Worm (Caenorhabditis elegans) whole organism, L4 larva: Measurements from ENCODE around the gene K09C4.5.

ENCODE experiments used
- F26F4.8 ChIP-seq: fragments of 200-800 bp; sonication (Bioruptor generic); conservative IDR thresholded peaks from 2 replicates; pipeline ENCODE4 v1.3.6; 2022; ENCODE audit warnings: missing genetic modification characterization, missing compliant biosample characterization
- F49E8.2 ChIP-seq: sonication (generic microtip); optimal IDR thresholded peaks from 2 replicates; lab custom pipeline; 2016; ENCODE audit warnings: missing compliant biosample characterization, mild to moderate bottlenecking, missing genetic modification characterization, borderline replicate concordance
- R02D3.7 ChIP-seq: fragments of 150-350 bp; sonication (generic microtip); optimal IDR thresholded peaks from 3 replicates; lab custom pipeline; 2014; ENCODE audit warnings: missing biosample characterization, missing genetic modification characterization
- Y105C5A.15 ChIP-seq: fragments of 200-800 bp; sonication (Bioruptor generic); IDR thresholded peaks from 2 replicates; pipeline ENCODE4 v1.3.6; 2022; ENCODE audit warnings: missing genetic modification characterization, missing compliant biosample characterization
- Y75B8A.6 ChIP-seq: fragments of 200-800 bp; sonication (Bioruptor generic); IDR thresholded peaks from 2 replicates; pipeline ENCODE4 v1.3.6; 2022; ENCODE audit warnings: missing genetic modification reagents, missing genetic modification characterization, missing compliant biosample characterization
- aha-1 ChIP-seq: fragments of 150-350 bp; peaks from one replicate; lab custom pipeline; 2014; ENCODE audit warnings: missing biosample characterization, missing genetic modification characterization
- ama-1 ChIP-seq: fragments of 150-350 bp; optimal IDR thresholded peaks from 2 replicates; lab custom pipeline; 2014; ENCODE audit warnings: inconsistent platforms, mixed read lengths
- attf-4 ChIP-seq: sonication (generic microtip); optimal IDR thresholded peaks from 3 replicates; lab custom pipeline; 2017; ENCODE audit warnings: missing biosample characterization, missing genetic modification characterization
- ceh-20 ChIP-seq: fragments of 200-800 bp; sonication (Bioruptor generic); IDR thresholded peaks from 2 replicates; pipeline ENCODE4 v1.3.6; 2022; ENCODE audit warnings: missing genetic modification reagents, missing genetic modification characterization, missing compliant biosample characterization
- ceh-32 ChIP-seq: sonication (generic microtip); optimal IDR thresholded peaks from 2 replicates; lab custom pipeline; 2016; ENCODE audit warnings: mild to moderate bottlenecking, missing genetic modification characterization, missing compliant biosample characterization; ENCODE audit not compliant: poor library complexity
- ces-1 ChIP-seq: fragments of 150-350 bp; sonication (generic microtip); optimal IDR thresholded peaks from 4 replicates; lab custom pipeline; 2014; ENCODE audit warnings: missing biosample characterization, missing genetic modification reagents, missing genetic modification characterization
- cey-2 ChIP-seq: sonication (generic microtip); optimal IDR thresholded peaks from 3 replicates; lab custom pipeline; 2017; ENCODE audit warnings: missing genetic modification characterization, mild to moderate bottlenecking, missing compliant biosample characterization, antibody characterized with exemption, borderline replicate concordance; ENCODE audit not compliant: insufficient read depth
- ctbp-1 ChIP-seq: fragments of 200-800 bp; sonication (Bioruptor generic); IDR thresholded peaks from 2 replicates; pipeline ENCODE4 v1.3.6; 2022; ENCODE audit warnings: missing genetic modification reagents, missing genetic modification characterization, missing compliant biosample characterization
- daf-16 ChIP-seq, 3 experiments: sonication (generic microtip); optimal IDR thresholded peaks; 2 replicates each; lab custom pipeline; 2016 to 2017; ENCODE audit warnings: missing genetic modification characterization in 3 of 3, missing genetic modification reagents in 3 of 3, mild to moderate bottlenecking in 2 of 3, missing compliant biosample characterization in 2 of 3, missing biosample characterization in 1 of 3, moderate library complexity in 1 of 3
- daf-8 ChIP-seq: fragments of 200-800 bp; sonication (Bioruptor generic); IDR thresholded peaks from 2 replicates; pipeline ENCODE4 v1.3.6; 2022; ENCODE audit warnings: missing genetic modification characterization, missing compliant biosample characterization
- dmd-6 ChIP-seq: fragments of 200-800 bp; sonication (Bioruptor generic); IDR thresholded peaks from 2 replicates; pipeline ENCODE4 v1.3.6; 2022; ENCODE audit warnings: missing genetic modification reagents, missing genetic modification characterization, missing compliant biosample characterization
- dmd-9 ChIP-seq: fragments of 200-800 bp; sonication (Bioruptor generic); IDR thresholded peaks from 2 replicates; pipeline ENCODE4 v1.3.6; 2022; ENCODE audit warnings: missing genetic modification reagents, missing genetic modification characterization, missing compliant biosample characterization
- dpl-1 ChIP-seq: fragments of 150-350 bp; optimal IDR thresholded peaks from 2 replicates; lab custom pipeline; 2014; ENCODE audit warnings: missing biosample characterization, missing genetic modification reagents, missing genetic modification characterization
- dve-1 ChIP-seq: sonication (generic microtip); optimal IDR thresholded peaks from 2 replicates; lab custom pipeline; 2017; ENCODE audit warnings: antibody characterized with exemption, mild to moderate bottlenecking, missing genetic modification characterization, missing compliant biosample characterization; ENCODE audit not compliant: insufficient read depth
- gei-8 ChIP-seq: fragments of 200-800 bp; sonication (Bioruptor generic); optimal IDR thresholded peaks from 2 replicates; lab custom pipeline; 2018; ENCODE audit warnings: mild to moderate bottlenecking, missing genetic modification characterization, missing compliant biosample characterization
- hmg-1.1 ChIP-seq: fragments of 200-800 bp; sonication (Bioruptor generic); IDR thresholded peaks from 2 replicates; pipeline ENCODE4 v1.3.6; 2022; ENCODE audit warnings: missing genetic modification reagents, missing genetic modification characterization, missing compliant biosample characterization
- jun-1 ChIP-seq: fragments of 150-350 bp; optimal IDR thresholded peaks from 2 replicates; lab custom pipeline; 2014; ENCODE audit warnings: missing biosample characterization, missing genetic modification reagents, missing genetic modification characterization
- lin-13 ChIP-seq: fragments of 150-350 bp; optimal IDR thresholded peaks from 2 replicates; lab custom pipeline; 2014; ENCODE audit warnings: missing biosample characterization, missing genetic modification reagents, missing genetic modification characterization
- lin-38 ChIP-seq: fragments of 200-800 bp; sonication (Bioruptor generic); IDR thresholded peaks from 2 replicates; pipeline ENCODE4 v1.3.6; 2022; ENCODE audit warnings: missing genetic modification reagents, missing genetic modification characterization, missing compliant biosample characterization
- lir-3 ChIP-seq: sonication (generic microtip); optimal IDR thresholded peaks from 2 replicates; lab custom pipeline; 2016; ENCODE audit warnings: mild to moderate bottlenecking, missing genetic modification characterization, missing compliant biosample characterization
- lsy-2 ChIP-seq, 2 experiments: fragments of 150-350 bp in 1 of 2; sonication (generic microtip) in 1 of 2; optimal IDR thresholded peaks; 2 replicates each; lab custom pipeline; 2014 to 2017; ENCODE audit warnings: missing biosample characterization in 2 of 2, missing genetic modification characterization in 2 of 2
- madf-9 ChIP-seq: fragments of 200-800 bp; sonication (Bioruptor generic); conservative IDR thresholded peaks from 2 replicates; pipeline ENCODE4 v1.3.6; 2022; ENCODE audit warnings: missing genetic modification reagents, missing genetic modification characterization, missing compliant biosample characterization
- mdl-1 ChIP-seq, 2 experiments: fragments of 150-350 bp in 1 of 2; sonication (generic microtip) in 1 of 2; optimal IDR thresholded peaks; 2 replicates each; lab custom pipeline; 2014 to 2017; ENCODE audit warnings: missing biosample characterization in 2 of 2, missing genetic modification characterization in 2 of 2
- nhr-237 ChIP-seq: sonication (generic microtip); optimal IDR thresholded peaks from 2 replicates; lab custom pipeline; 2017; ENCODE audit warnings: missing biosample characterization, missing genetic modification characterization
- nhr-28 ChIP-seq: fragments of 150-350 bp; optimal IDR thresholded peaks from 2 replicates; lab custom pipeline; 2014; ENCODE audit warnings: missing biosample characterization, missing genetic modification characterization
- nhr-76 ChIP-seq: fragments of 150-350 bp; optimal IDR thresholded peaks from 2 replicates; lab custom pipeline; 2014; ENCODE audit warnings: missing biosample characterization, missing genetic modification characterization
- nhr-77 ChIP-seq: fragments of 150-350 bp; optimal IDR thresholded peaks from 2 replicates; lab custom pipeline; 2014; ENCODE audit warnings: missing biosample characterization, missing genetic modification characterization
- pha-4 ChIP-seq, 2 experiments: fragments of 150-350 bp in 1 of 2; fragments of 200-800 bp in 1 of 2; sonication (Bioruptor generic) in 1 of 2; IDR thresholded peaks in 1 of 2; optimal IDR thresholded peaks in 1 of 2; 2 replicates each; pipeline versions ENCODE4 v1.3.6 to Lab custom; 2014 to 2022; ENCODE audit warnings: missing genetic modification characterization in 2 of 2, missing genetic modification reagents in 2 of 2, missing biosample characterization in 1 of 2, missing compliant biosample characterization in 1 of 2
- rbr-2 ChIP-seq: sonication (generic microtip); optimal IDR thresholded peaks from 2 replicates; lab custom pipeline; 2016; ENCODE audit warnings: missing genotype, missing genetic modification characterization, missing compliant biosample characterization
- snpc-4 ChIP-seq: fragments of 150-350 bp; optimal IDR thresholded peaks from 2 replicates; lab custom pipeline; 2014; ENCODE audit warnings: missing biosample characterization, missing genetic modification characterization
- spr-1 ChIP-seq: sonication (generic microtip); optimal IDR thresholded peaks from 2 replicates; lab custom pipeline; 2016; ENCODE audit warnings: mild to moderate bottlenecking, missing genetic modification characterization, missing compliant biosample characterization
- tag-97 ChIP-seq: fragments of 200-800 bp; sonication (Bioruptor generic); IDR thresholded peaks from 2 replicates; pipeline ENCODE4 v1.3.6; 2022; ENCODE audit warnings: missing genetic modification characterization, missing compliant biosample characterization
- unc-130 ChIP-seq: sonication (generic microtip); optimal IDR thresholded peaks from 2 replicates; lab custom pipeline; 2016; ENCODE audit warnings: missing genetic modification reagents, missing genetic modification characterization, missing compliant biosample characterization
- unc-39 ChIP-seq: sonication (generic microtip); optimal IDR thresholded peaks from 2 replicates; lab custom pipeline; 2017; ENCODE audit warnings: missing biosample characterization, missing genetic modification characterization
- zip-2 ChIP-seq: fragments of 150-350 bp; optimal IDR thresholded peaks from 2 replicates; lab custom pipeline; 2014; ENCODE audit warnings: missing biosample characterization, missing genetic modification characterization

Gene K09C4.5

ce11 chrX:3298582-3298981 is 16.2 kb downstream of the K09C4.5 start, which contains the start of gene K09C4.1:
Gene K09C4.1 (plus strand): TSS chrX:3298882.
- TF ChIP-seq gei-8 (no peak), daf-16 (GFP tag; optimal IDR thresholded peaks at IDR 0.05; lab: Kevin White, UChicago) (no peak), daf-16 (tag; optimal IDR thresholded peaks at IDR 0.05; lab: Kevin White, UChicago) (peak; percentile 46), nhr-28 (peak; percentile 26)

- peak; percentile 66 for TF ChIP-seq dmd-6 (GFP tag; lab: Robert Waterston, UW)
- TF ChIP-seq lin-38: no peak
Measured at ce11 chrX:3300582-3300981, 18.2 kb downstream of the K09C4.5 start.

ce11 chrX:3301770-3302169 is 19.3 kb downstream of the K09C4.5 start, which contains the start of gene F11D5.5:
Gene F11D5.5 (plus strand): TSS chrX:3302070.
- TF ChIP-seq lsy-2 (tag; optimal IDR thresholded peaks at IDR 0.05; lab: Kevin White, UChicago): no peak
- TF ChIP-seq unc-130 (GFP tag; lab: Kevin White, UChicago): no peak
- TF ChIP-seq rbr-2 (tag; lab: Kevin White, UChicago): no peak

- 0 out of 2 replicates have a peak, but pooled peaks have one; percentile 8 for TF ChIP-seq dmd-6 (GFP tag; lab: Robert Waterston, UW)
- TF ChIP-seq daf-8 (GFP tag; lab: Robert Waterston, UW): no peak
- no peak for TF ChIP-seq Y75B8A.6 (GFP tag; lab: Robert Waterston, UW)
- TF ChIP-seq, all 104 proteins: peak for 1
Measured at ce11 chrX:3304068-3304467, 21.6 kb downstream of the K09C4.5 start, which contains the start of gene F11D5.7. Gene F11D5.7 (plus strand): TSS chrX:3304368.

ce11 chrX:3306594-3307296 is 24.3 kb downstream of the K09C4.5 start:
- peak; percentile 94 for TF ChIP-seq dmd-6 (GFP tag; lab: Robert Waterston, UW)
- TF ChIP-seq jun-1 (tag; lab: Kevin White, UChicago): no peak
- no peak for TF ChIP-seq ceh-20
- TF ChIP-seq lir-3 (tag; lab: Kevin White, UChicago): no peak
- TF ChIP-seq ama-1: no peak
- TF ChIP-seq daf-8 (GFP tag; lab: Robert Waterston, UW): no peak
- no peak for TF ChIP-seq hmg-1.1
- no peak for TF ChIP-seq gei-8
- TF ChIP-seq lsy-2 (tag; optimal IDR thresholded peaks at IDR 0.05; lab: Kevin White, UChicago): no peak
- TF ChIP-seq Y105C5A.15 (GFP tag; lab: Robert Waterston, UW): no peak
- TF ChIP-seq ces-1: no peak
- TF ChIP-seq dpl-1: no peak
- no peak for TF ChIP-seq F26F4.8
- TF ChIP-seq F49E8.2 (tag; lab: Kevin White, UChicago): no peak
- no peak for TF ChIP-seq pha-4 (GFP tag; IDR thresholded peaks at IDR 0.05; lab: Robert Waterston, UW)
- TF ChIP-seq pha-4 (tag; optimal IDR thresholded peaks at IDR 0.05; lab: Kevin White, UChicago): no peak
- no peak for TF ChIP-seq aha-1 (tag; lab: Kevin White, UChicago)
- TF ChIP-seq cey-2: no peak
- no peak for TF ChIP-seq Y75B8A.6 (GFP tag; lab: Robert Waterston, UW)
- TF ChIP-seq snpc-4 (tag; lab: Kevin White, UChicago): no peak
- TF ChIP-seq ceh-32 (tag; lab: Kevin White, UChicago): no peak
- TF ChIP-seq daf-16 (GFP tag; optimal IDR thresholded peaks at IDR 0.05; lab: Kevin White, UChicago): no peak
- TF ChIP-seq daf-16 (tag; optimal IDR thresholded peaks at IDR 0.05; lab: Kevin White, UChicago): peak; percentile 42
- TF ChIP-seq zip-2: no peak
- TF ChIP-seq unc-39 (tag; lab: Kevin White, UChicago): no peak
- no peak for TF ChIP-seq mdl-1 (tag; optimal IDR thresholded peaks at IDR 0.05; lab: Kevin White, UChicago)
- TF ChIP-seq nhr-76 (tag; lab: Kevin White, UChicago): no peak
- TF ChIP-seq dve-1: peak; percentile 57
- TF ChIP-seq lin-13: no peak
- TF ChIP-seq tag-97 (GFP tag; lab: Robert Waterston, UW): no peak
- no peak for TF ChIP-seq spr-1
- peak; percentile 42 for TF ChIP-seq nhr-77 (tag; lab: Kevin White, UChicago)
- no peak for TF ChIP-seq dmd-9 (GFP tag; lab: Robert Waterston, UW)
- TF ChIP-seq ctbp-1: no peak
- no peak for TF ChIP-seq nhr-237 (tag; lab: Kevin White, UChicago)
- no peak for TF ChIP-seq madf-9 (GFP tag; lab: Robert Waterston, UW)
- no peak for TF ChIP-seq attf-4 (tag; lab: Kevin White, UChicago)
- no peak for TF ChIP-seq R02D3.7
